Worm (Caenorhabditis elegans) whole organism, late embryonic: Measurements from ENCODE around the gene swt-3.

Source experiments
- C38D4.7 ChIP-seq: fragments of 200-800 bp; sonication (Bioruptor generic); optimal IDR thresholded peaks from 2 replicates; lab custom pipeline; 2018; ENCODE audit warnings: mild to moderate bottlenecking, missing genetic modification characterization, moderate library complexity, missing compliant biosample characterization
- Y22D7AL.16 ChIP-seq: sonication (generic microtip); optimal IDR thresholded peaks from 2 replicates; lab custom pipeline; 2016; ENCODE audit warnings: missing genetic modification characterization, missing compliant biosample characterization
- elt-4 ChIP-seq: sonication (generic microtip); optimal IDR thresholded peaks from 2 replicates; lab custom pipeline; 2016; ENCODE audit warnings: missing genetic modification characterization, missing compliant biosample characterization
- fkh-10 ChIP-seq: fragments of 150-350 bp; optimal IDR thresholded peaks from 2 replicates; lab custom pipeline; 2014; ENCODE audit warnings: missing biosample characterization, missing genetic modification reagents, missing genetic modification characterization
- pros-1 ChIP-seq: fragments of 150-350 bp; optimal IDR thresholded peaks from 2 replicates; lab custom pipeline; 2014; ENCODE audit warnings: missing biosample characterization, missing genetic modification reagents, missing genetic modification characterization
- ztf-16 ChIP-seq: sonication (generic microtip); optimal IDR thresholded peaks from 2 replicates; lab custom pipeline; 2017; ENCODE audit warnings: missing genetic modification characterization, missing compliant biosample characterization

DNA sequence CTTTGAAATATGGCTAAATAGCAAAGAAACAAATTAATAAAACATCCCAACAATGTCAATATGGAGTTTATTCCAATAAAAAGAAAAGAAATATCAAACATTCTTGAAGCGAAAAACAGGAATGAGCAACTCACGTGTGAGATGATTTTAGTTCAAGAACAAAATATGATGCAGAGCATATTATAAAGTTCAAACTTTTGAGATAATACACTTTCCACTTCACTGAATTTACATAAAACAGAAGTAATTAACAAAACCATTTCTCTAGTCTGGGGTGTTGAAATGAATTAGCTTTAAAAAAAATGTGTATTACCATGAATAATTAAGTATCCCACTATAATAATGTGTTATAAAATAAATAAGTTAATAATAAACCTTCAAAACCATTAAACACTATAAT lies 6.2 kb upstream of the swt-3 start, which contains the start of gene srd-7:
- TF ChIP-seq Y22D7AL.16, result no peak
- no peak for TF ChIP-seq C38D4.7
- no peak for TF ChIP-seq fkh-10
- TF ChIP-seq elt-4 (tag; lab: Kevin White, UChicago), result no peak
- TF ChIP-seq pros-1 (tag; lab: Kevin White, UChicago), result no peak
- no peak for TF ChIP-seq ztf-16 (tag; lab: Kevin White, UChicago)
